Worm (Caenorhabditis elegans): ENCODE data around the gene srj-32.

srj-32 gene

ce11 chrV:7275491-7275890, 21.7 kb downstream of the srj-32 start, which contains the start of gene C13A2.5:
C13A2.5 (plus strand) TSS chrV:7275791.
- TF ChIP-seq mdl-1 (tag; optimal IDR thresholded peaks at IDR 0.05) (no peak), lsy-2 (tag; optimal IDR thresholded peaks at IDR 0.05) (no peak), mab-5 (tag; optimal IDR thresholded peaks at IDR 0.05) (no peak), nhr-23 (tag; optimal IDR thresholded peaks at IDR 0.05) (no peak), zag-1 (tag; optimal IDR thresholded peaks at IDR 0.05) (no peak), unc-62 (GFP tag; optimal IDR thresholded peaks at IDR 0.05) (no peak), alr-1 (tag; optimal IDR thresholded peaks at IDR 0.05) (no peak), egl-27 (tag; optimal IDR thresholded peaks at IDR 0.05) (no peak), ama-1 (optimal IDR thresholded peaks at IDR 0.05) (no peak), ztf-1 (GFP tag; conservative IDR thresholded peaks at IDR 0.05) (no peak), ztf-11 (tag; optimal IDR thresholded peaks at IDR 0.05) (no peak), dmd-4 (tag; optimal IDR thresholded peaks at IDR 0.05) (no peak)

ce11 chrV:7274992-7275391, 22.2 kb downstream of the srj-32 start, which contains the start of gene C13A2.10:
C13A2.10 (minus strand) TSS chrV:7275092.
- TF ChIP-seq F13H6.1 (tag; optimal IDR thresholded peaks at IDR 0.05) (no peak), C34F6.9 (tag; optimal IDR thresholded peaks at IDR 0.05) (no peak), crh-2 (tag; optimal IDR thresholded peaks at IDR 0.05) (no peak), blmp-1 (tag; optimal IDR thresholded peaks at IDR 0.05; ENCODE audit: insufficient read depth) (no peak)

ce11 chrV:7269399-7269798, 27.8 kb downstream of the srj-32 start, which contains the start of gene C13A2.6:
C13A2.6 (plus strand) TSS chrV:7269699.
- TF ChIP-seq nhr-21 (tag; optimal IDR thresholded peaks at IDR 0.05), result no peak
- TF ChIP-seq ceh-16 (tag; optimal IDR thresholded peaks at IDR 0.05), result no peak
- no peak for TF ChIP-seq Y55F3AM.14 (GFP tag; optimal IDR thresholded peaks at IDR 0.05)
- no peak for TF ChIP-seq nhr-237 (tag; optimal IDR thresholded peaks at IDR 0.05)
- no peak for TF ChIP-seq nhr-25 (tag; optimal IDR thresholded peaks at IDR 0.05)
- no peak for TF ChIP-seq snpc-4 (tag; optimal IDR thresholded peaks at IDR 0.05)

DNA sequence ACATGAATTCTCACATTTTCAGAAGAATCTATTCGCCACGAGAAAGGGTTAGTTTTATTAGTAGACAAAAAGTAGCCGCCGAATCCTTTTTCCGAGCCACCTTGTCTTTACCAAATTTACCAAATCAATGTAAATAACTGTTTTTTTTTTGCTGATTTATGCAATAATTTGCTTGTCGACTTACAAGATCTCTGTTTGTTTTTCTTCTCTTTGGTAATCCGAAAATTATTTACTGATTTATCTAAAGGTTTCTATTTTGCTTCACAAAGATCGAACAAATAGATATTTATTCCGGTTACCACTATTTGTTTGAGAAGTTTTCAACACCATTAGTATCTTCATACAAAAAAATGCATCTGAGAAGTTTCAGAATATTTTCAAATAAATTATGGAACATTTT, 31.1 kb downstream of the srj-32 start, which contains the start of gene C13A2.7:
Gene C13A2.7 (plus strand): TSS at position 301 of the 400 bp plus-strand sequence.
- TF ChIP-seq mdl-1 (tag; optimal IDR thresholded peaks at IDR 0.05) (no peak), elt-1 (tag; optimal IDR thresholded peaks at IDR 0.05) (no peak), aly-2 (tag; optimal IDR thresholded peaks at IDR 0.05) (no peak), nhr-6 (tag; optimal IDR thresholded peaks at IDR 0.05) (no peak), skn-1 (tag; optimal IDR thresholded peaks at IDR 0.05) (no peak), snpc-4 (tag; optimal IDR thresholded peaks at IDR 0.05) (no peak), ama-1 (optimal IDR thresholded peaks at IDR 0.05) (no peak), ztf-11 (tag; optimal IDR thresholded peaks at IDR 0.05) (no peak), nhr-10 (tag; optimal IDR thresholded peaks at IDR 0.05) (no peak), nhr-77 (tag; optimal IDR thresholded peaks at IDR 0.05) (no peak), nhr-25 (tag; optimal IDR thresholded peaks at IDR 0.05) (no peak)

- TF ChIP-seq unc-55 (GFP tag; optimal IDR thresholded peaks at IDR 0.05) (no peak), ceh-82 (tag; optimal IDR thresholded peaks at IDR 0.05) (no peak), Y55F3AM.14 (GFP tag; optimal IDR thresholded peaks at IDR 0.05) (no peak), sma-3 (GFP tag; optimal IDR thresholded peaks at IDR 0.05) (no peak), lin-39 (tag; optimal IDR thresholded peaks at IDR 0.05) (no peak), ztf-4 (tag; optimal IDR thresholded peaks at IDR 0.05) (no peak), skn-1 (tag; optimal IDR thresholded peaks at IDR 0.05) (no peak)
Measured at ce11 chrV:7264042-7264441, 33.1 kb downstream of the srj-32 start, which contains the start of gene C13A2.9. C13A2.9 (minus strand) TSS chrV:7264142.

DNA sequence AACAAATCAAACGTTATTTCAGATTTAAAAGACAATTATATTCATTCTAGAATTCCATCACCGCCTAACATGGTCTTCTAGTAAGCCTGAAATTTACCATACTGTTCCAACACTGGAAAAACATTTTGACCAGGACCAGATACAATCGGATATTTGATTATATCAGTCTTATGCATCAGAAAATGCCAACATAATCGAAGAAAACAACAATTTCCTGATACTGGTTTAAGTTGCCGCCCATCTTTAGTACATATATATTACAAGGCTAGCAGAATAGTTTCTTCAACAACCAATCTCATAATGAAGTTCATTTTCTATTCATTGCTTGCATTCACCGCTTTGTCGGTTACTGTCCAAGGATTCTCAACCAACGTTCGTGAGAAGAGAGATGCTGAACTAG, 38.2 kb downstream of the srj-32 start, which contains the start of gene C13A2.12:
Gene C13A2.12 (plus strand): TSS at position 301 of the 400 bp plus-strand sequence.
- no peak for TF ChIP-seq lin-39 (tag; optimal IDR thresholded peaks at IDR 0.05)
- no peak for TF ChIP-seq fos-1 (tag; optimal IDR thresholded peaks at IDR 0.05)
- no peak for TF ChIP-seq nhr-23 (tag; optimal IDR thresholded peaks at IDR 0.05)
- no peak for TF ChIP-seq nhr-25 (tag; optimal IDR thresholded peaks at IDR 0.05)
- TF ChIP-seq crh-2 (tag; optimal IDR thresholded peaks at IDR 0.05), result no peak
- no peak for TF ChIP-seq ceh-82 (tag; optimal IDR thresholded peaks at IDR 0.05)
- no peak for TF ChIP-seq mbf-1 (tag; optimal IDR thresholded peaks at IDR 0.05)
- TF ChIP-seq unc-55 (GFP tag; optimal IDR thresholded peaks at IDR 0.05), result no peak
- TF ChIP-seq blmp-1 (tag; optimal IDR thresholded peaks at IDR 0.05; ENCODE audit: insufficient read depth), result no peak

Measured in whole organism, L2 larva.